Fruit fly (Drosophila melanogaster) whole organism, pupa: ENCODE results near the gene CG45428.

Experiments used
- CG10348 ChIP-seq: fragments of 200-800 bp; sonication (Bioruptor generic); IDR thresholded peaks from 2 replicates; pipeline ENCODE4 v1.3.6; 2022; ENCODE audit warnings: missing biosample characterization, missing genetic modification characterization
- CG12605 ChIP-seq: fragments of 200-800 bp; sonication (Bioruptor generic); IDR thresholded peaks from 2 replicates; pipeline ENCODE4 v1.3.6; 2022; ENCODE audit warnings: missing biosample characterization, missing genetic modification characterization
- CG13204 ChIP-seq: fragments of 200-800 bp; sonication (Bioruptor generic); optimal IDR thresholded peaks from 2 replicates; lab custom pipeline; 2018; ENCODE audit warnings: missing biosample characterization, mild to moderate bottlenecking, missing genetic modification characterization, moderate library complexity
- CG14655 ChIP-seq: fragments of 200-800 bp; sonication (Bioruptor generic); optimal IDR thresholded peaks from 3 replicates; lab custom pipeline; 2017; ENCODE audit warnings: mild to moderate bottlenecking, missing biosample characterization, missing genetic modification reagents, missing genetic modification characterization
- CG15710 ChIP-seq: fragments of 200-800 bp; sonication (Bioruptor generic); optimal IDR thresholded peaks from 2 replicates; lab custom pipeline; 2018; ENCODE audit warnings: missing biosample characterization, mild to moderate bottlenecking, missing genetic modification characterization, moderate library complexity
- CG17806 ChIP-seq: fragments of 200-800 bp; sonication (Bioruptor generic); optimal IDR thresholded peaks from 2 replicates; lab custom pipeline; 2018; ENCODE audit warnings: missing biosample characterization, mild to moderate bottlenecking, missing genetic modification characterization, moderate library complexity
- CG32121 ChIP-seq: fragments of 200-800 bp; sonication (Bioruptor generic); IDR thresholded peaks from 2 replicates; pipeline ENCODE4 v1.3.6; 2022; ENCODE audit warnings: missing biosample characterization, missing genetic modification characterization
- CG34367 ChIP-seq: fragments of 200-800 bp; sonication (Bioruptor generic); optimal IDR thresholded peaks from 2 replicates; lab custom pipeline; 2018; ENCODE audit warnings: missing biosample characterization, mild to moderate bottlenecking, missing genetic modification characterization
- CG4496 ChIP-seq: fragments of 200-800 bp; sonication (Bioruptor generic); IDR thresholded peaks from 3 replicates; pipeline ENCODE4 v1.3.6; 2022; ENCODE audit warnings: missing biosample characterization, missing genetic modification characterization
- CG8159 ChIP-seq: fragments of 200-800 bp; sonication (Bioruptor generic); optimal IDR thresholded peaks from 3 replicates; lab custom pipeline; 2018; ENCODE audit warnings: missing biosample characterization, mild to moderate bottlenecking, missing genetic modification characterization, moderate library complexity
- CG8301 ChIP-seq: fragments of 200-800 bp; sonication (Bioruptor generic); optimal IDR thresholded peaks from 2 replicates; lab custom pipeline; 2018; ENCODE audit warnings: missing biosample characterization, mild to moderate bottlenecking, missing genetic modification characterization
- CG9948 ChIP-seq: fragments of 200-800 bp; sonication (Bioruptor generic); optimal IDR thresholded peaks from 2 replicates; lab custom pipeline; 2018; ENCODE audit warnings: missing biosample characterization, mild to moderate bottlenecking, missing genetic modification characterization, moderate library complexity
- D1 ChIP-seq: fragments of 200-800 bp; sonication (Bioruptor generic); optimal IDR thresholded peaks from 2 replicates; lab custom pipeline; 2018; ENCODE audit warnings: missing biosample characterization, mild to moderate bottlenecking, missing genetic modification characterization, moderate library complexity
- EcR ChIP-seq: fragments of 200-800 bp; sonication (Bioruptor generic); optimal IDR thresholded peaks from 3 replicates; lab custom pipeline; 2019; ENCODE audit warnings: missing biosample characterization, missing genetic modification characterization, mild to moderate bottlenecking, moderate library complexity, missing genetic modification reagents
- Ets98B ChIP-seq: fragments of 200-800 bp; sonication (Bioruptor generic); IDR thresholded peaks from 2 replicates; pipeline ENCODE4 v1.3.6; 2022; ENCODE audit warnings: missing biosample characterization, missing genetic modification characterization
- Pif1A ChIP-seq: fragments of 200-800 bp; sonication (Bioruptor generic); optimal IDR thresholded peaks from 3 replicates; lab custom pipeline; 2016; ENCODE audit warnings: missing biosample characterization, missing genetic modification characterization
- Pif1B ChIP-seq: fragments of 200-800 bp; sonication (Bioruptor generic); optimal IDR thresholded peaks from 3 replicates; lab custom pipeline; 2016; ENCODE audit warnings: missing biosample characterization, missing genetic modification characterization
- Snoo ChIP-seq: fragments of 200-800 bp; sonication (Bioruptor generic); optimal IDR thresholded peaks from 3 replicates; lab custom pipeline; 2017; ENCODE audit warnings: missing biosample characterization, mild to moderate bottlenecking, missing genetic modification characterization, inconsistent platforms
- fd96Ca ChIP-seq: fragments of 200-800 bp; sonication (Bioruptor generic); IDR thresholded peaks from 3 replicates; pipeline ENCODE4 v1.3.6; 2022; ENCODE audit warnings: missing biosample characterization, missing genetic modification characterization
- gl ChIP-seq: fragments of 200-800 bp; sonication (Bioruptor generic); optimal IDR thresholded peaks from 2 replicates; lab custom pipeline; 2018; ENCODE audit warnings: missing biosample characterization, mild to moderate bottlenecking, missing genetic modification characterization
- rn ChIP-seq: fragments of 200-800 bp; sonication (Bioruptor generic); IDR thresholded peaks from 2 replicates; pipeline ENCODE4 v1.3.6; 2022; ENCODE audit warnings: missing biosample characterization, missing genetic modification characterization

CG45428 gene

DNA sequence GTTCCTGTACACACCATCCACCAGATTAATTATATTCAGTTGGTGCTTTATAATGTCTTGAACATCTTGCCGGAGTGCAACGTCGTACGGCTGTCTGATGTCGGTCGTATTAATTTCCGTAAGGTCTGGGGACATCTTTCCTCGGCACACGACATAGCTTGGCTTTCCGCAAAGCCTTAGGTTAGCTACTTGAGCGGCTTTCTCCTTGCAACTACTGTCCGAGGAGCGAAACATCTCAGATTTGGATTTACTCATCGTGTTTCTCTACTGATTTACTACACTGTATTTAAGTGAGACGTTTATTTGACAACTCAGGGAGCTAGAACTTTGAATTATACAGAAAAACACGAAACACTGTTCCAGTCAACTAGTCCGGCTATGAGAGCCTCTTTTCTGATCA lies at the start of gene CG45428, which contains the start of gene CG11226:
TSS of gene CG45428 (minus strand) at position 303 of the 400 bp plus-strand sequence.
TSS of gene CG11226 (plus strand) at position 301 of the 400 bp plus-strand sequence.
- no peak for TF ChIP-seq CG12605 (GFP tag; lab: Robert Waterston, UW)
- TF ChIP-seq D1 (tag; lab: Kevin White, UChicago), result no peak
- no peak for TF ChIP-seq fd96Ca (GFP tag; lab: Robert Waterston, UW)
- no peak for TF ChIP-seq CG13204 (GFP tag; lab: Kevin White, UChicago)
- no peak for TF ChIP-seq Snoo (tag; lab: Kevin White, UChicago)
- TF ChIP-seq Pif1B, result no peak
- no peak for TF ChIP-seq Ets98B
- no peak for TF ChIP-seq CG8159
- no peak for TF ChIP-seq CG34367
- no peak for TF ChIP-seq EcR (GFP tag; lab: Kevin White, UChicago)
- TF ChIP-seq CG15710 (tag; lab: Kevin White, UChicago), result no peak
- no peak for TF ChIP-seq CG17806
- no peak for TF ChIP-seq CG32121 (GFP tag; lab: Robert Waterston, UW)

DNA sequence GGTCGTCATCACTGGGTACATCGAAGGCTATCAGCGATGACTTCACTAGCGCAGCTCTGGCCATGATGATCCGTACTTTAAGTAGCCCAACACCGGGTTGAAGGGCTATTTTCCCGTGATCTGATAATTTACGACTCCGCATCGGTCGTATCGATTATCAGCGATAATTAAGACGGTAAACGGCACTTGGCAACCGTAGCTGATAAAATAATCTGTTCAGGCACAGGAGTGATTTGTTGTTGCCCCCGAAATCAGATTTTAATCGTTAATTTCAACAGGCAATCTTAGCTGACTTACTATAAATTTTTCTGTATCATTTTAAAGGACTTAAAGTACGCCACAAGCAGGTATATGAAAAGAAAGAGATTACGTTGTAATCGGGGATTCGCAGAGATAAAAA lies 49.0 kb upstream of the CG45428 start:
- TF ChIP-seq CG17806 (no peak), rn (GFP tag; lab: Robert Waterston, UW) (no peak), CG12605 (GFP tag; lab: Robert Waterston, UW) (no peak), CG10348 (GFP tag; lab: Robert Waterston, UW) (no peak), fd96Ca (GFP tag; lab: Robert Waterston, UW) (no peak), EcR (GFP tag; lab: Kevin White, UChicago) (no peak), CG32121 (GFP tag; lab: Robert Waterston, UW) (no peak), gl (tag; lab: Kevin White, UChicago) (no peak), CG8301 (tag; lab: Kevin White, UChicago) (no peak), Pif1B (no peak), Snoo (tag; lab: Kevin White, UChicago) (no peak), CG34367 (no peak), CG15710 (tag; lab: Kevin White, UChicago) (no peak), CG14655 (GFP tag; lab: Kevin White, UChicago) (no peak), Ets98B (no peak), Pif1A (no peak)

DNA sequence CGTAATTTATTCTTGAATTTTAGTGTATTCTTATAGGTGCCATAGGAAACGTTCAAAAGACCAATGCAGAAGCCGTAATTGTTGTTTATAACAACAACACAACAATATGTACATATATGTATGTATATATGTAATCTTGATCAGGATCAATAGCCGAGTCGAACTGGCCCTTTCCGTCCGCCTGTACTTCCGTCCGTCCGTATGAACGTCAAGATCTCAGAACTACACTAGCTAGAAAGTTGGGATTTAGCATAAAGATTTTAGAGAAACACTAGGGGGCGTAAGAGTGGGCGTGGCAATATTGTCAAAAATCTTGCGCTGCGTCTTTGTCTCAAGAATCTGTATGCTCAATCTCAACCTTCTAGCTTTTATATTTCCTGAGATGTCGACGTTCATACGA lies 47.6 kb upstream of the CG45428 start:
- TF ChIP-seq CG13204 (GFP tag; lab: Kevin White, UChicago), result no peak
- no peak for TF ChIP-seq fd96Ca (GFP tag; lab: Robert Waterston, UW)
- no peak for TF ChIP-seq Pif1B
- TF ChIP-seq CG4496, result no peak
- no peak for TF ChIP-seq Ets98B
- TF ChIP-seq CG32121 (GFP tag; lab: Robert Waterston, UW), result no peak
- no peak for TF ChIP-seq CG15710 (tag; lab: Kevin White, UChicago)
- TF ChIP-seq D1 (tag; lab: Kevin White, UChicago), result no peak
- TF ChIP-seq EcR (GFP tag; lab: Kevin White, UChicago), result no peak

DNA sequence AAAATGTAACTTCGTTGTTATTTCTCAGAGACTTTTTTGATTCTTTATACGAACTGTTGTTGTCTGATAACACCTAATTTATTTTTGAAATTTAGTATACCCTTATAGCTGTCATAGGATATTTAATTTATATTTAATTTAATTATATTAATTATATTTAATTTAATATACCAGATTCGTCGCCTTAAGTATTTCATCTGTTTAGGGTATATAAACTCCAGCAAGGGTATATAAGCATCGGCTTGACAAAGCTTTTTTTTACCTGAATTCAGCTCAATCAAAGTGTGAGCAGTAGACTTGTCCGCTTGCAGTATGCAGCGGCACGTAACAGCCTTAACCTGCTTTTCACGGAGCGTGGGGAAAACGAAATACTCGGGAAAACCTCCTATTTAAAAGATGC lies 46.8 kb upstream of the CG45428 start:
- 0 out of 3 replicates have a peak, but pooled peaks have one; percentile 6 for TF ChIP-seq CG4496
- TF ChIP-seq Pif1B, result no peak

DNA sequence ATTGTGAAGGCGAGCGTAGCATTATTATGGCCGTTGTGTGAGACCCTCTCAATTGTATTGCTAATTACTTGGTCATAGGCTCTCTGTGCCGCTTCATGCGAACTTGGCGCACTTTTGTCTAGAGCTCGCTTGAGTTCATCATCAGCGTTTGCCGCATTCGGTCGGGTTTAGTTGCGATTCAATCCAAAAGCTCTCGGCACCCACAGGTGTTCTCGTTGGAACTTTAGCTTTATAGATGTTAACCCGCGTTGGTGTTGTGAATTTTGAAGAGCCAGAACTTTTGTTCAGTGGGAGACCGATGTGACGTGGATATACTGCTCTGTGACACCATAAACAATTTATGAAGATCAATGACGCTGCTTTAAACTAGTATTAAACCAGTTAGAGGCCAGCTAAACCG lies 44.0 kb upstream of the CG45428 start, which contains the start of gene slif:
TSS of gene slif (plus strand) at position 132 of the 400 bp plus-strand sequence.
- TF ChIP-seq Snoo (tag; lab: Kevin White, UChicago) (no peak), fd96Ca (GFP tag; lab: Robert Waterston, UW) (no peak), CG12605 (GFP tag; lab: Robert Waterston, UW) (no peak), CG32121 (GFP tag; lab: Robert Waterston, UW) (no peak), Pif1A (no peak), CG17806 (no peak), CG14655 (GFP tag; lab: Kevin White, UChicago) (no peak), CG4496 (no peak), Ets98B (no peak), Pif1B (no peak), CG34367 (no peak)

DNA sequence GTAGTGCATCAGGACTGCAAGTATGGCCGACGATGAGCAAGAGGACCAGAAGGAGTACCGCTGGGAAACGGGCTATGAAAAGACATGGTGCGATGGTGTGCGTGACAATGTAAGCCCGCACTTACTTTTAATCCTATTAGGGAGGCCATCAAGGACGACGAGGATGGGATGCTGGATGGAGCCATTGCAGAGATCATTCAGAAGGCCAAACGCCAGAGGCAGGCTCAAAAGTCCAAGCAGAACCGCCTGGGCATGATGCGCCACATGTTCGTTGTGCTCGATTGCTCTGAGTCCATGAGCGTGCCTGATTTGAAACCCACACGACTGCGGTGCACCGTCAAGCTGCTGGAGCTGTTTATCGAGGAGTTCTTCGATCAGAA lies 42.5 kb upstream of the CG45428 start:
- no peak for TF ChIP-seq CG10348 (GFP tag; lab: Robert Waterston, UW)
- no peak for TF ChIP-seq gl (tag; lab: Kevin White, UChicago)
- no peak for TF ChIP-seq CG12605 (GFP tag; lab: Robert Waterston, UW)
- TF ChIP-seq CG4496, result no peak
- TF ChIP-seq Pif1A, result no peak

DNA sequence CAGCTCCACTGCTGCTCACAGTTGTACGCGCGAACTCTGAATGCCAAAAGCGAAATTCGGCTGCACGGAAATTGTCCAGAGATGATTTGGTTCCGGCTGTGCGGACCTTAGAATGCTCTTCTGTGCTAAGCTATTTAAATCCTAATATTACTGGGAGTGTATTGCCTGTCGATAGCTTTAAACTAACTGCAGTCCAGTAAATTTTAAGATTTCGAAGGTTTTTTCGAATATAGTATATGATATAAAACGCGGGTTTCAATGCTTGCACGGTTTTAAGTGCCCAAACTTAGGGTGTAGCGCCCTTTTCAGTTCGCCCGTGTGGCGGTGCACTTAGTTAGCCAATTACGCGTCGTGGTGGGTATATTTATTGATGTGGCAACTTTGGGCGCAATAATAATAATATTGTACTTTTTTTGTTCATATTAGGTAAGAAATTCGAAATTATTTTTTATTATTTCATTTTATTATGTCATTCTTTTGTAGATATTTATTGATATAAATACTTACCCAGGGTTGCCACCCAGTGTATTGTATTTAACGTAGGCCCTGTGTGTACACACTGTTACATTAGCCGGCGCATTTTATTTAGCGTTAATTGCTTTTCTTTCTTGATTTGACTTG lies 42.0 kb upstream of the CG45428 start, which contains the start of the genes Chro and Ssl1:
TSS of gene Chro (minus strand) at position 262 of the 621 bp plus-strand sequence.
TSS of gene Ssl1 (plus strand) at position 367 of the 621 bp plus-strand sequence.
- peak; percentile 100 for TF ChIP-seq CG17806
- TF ChIP-seq CG8301 (tag; lab: Kevin White, UChicago), result peak; percentile 100
- peak; percentile 100 for TF ChIP-seq CG8159
- peak; percentile 100 for TF ChIP-seq CG15710 (tag; lab: Kevin White, UChicago)
- no peak for TF ChIP-seq D1 (tag; lab: Kevin White, UChicago)
- peak; percentile 99 for TF ChIP-seq CG10348 (GFP tag; lab: Robert Waterston, UW)
- TF ChIP-seq Snoo (tag; lab: Kevin White, UChicago), result peak; percentile 100
- peak; percentile 100 for TF ChIP-seq Pif1A
- peak; percentile 98 for TF ChIP-seq CG13204 (GFP tag; lab: Kevin White, UChicago)
- TF ChIP-seq CG32121 (GFP tag; lab: Robert Waterston, UW), result peak; percentile 100
- peak; percentile 99 for TF ChIP-seq gl (tag; lab: Kevin White, UChicago)
- peak; percentile 99 for TF ChIP-seq CG12605 (GFP tag; lab: Robert Waterston, UW)
- peak; percentile 100 for TF ChIP-seq CG9948 (tag; lab: Kevin White, UChicago)
- peak; percentile 100 for TF ChIP-seq CG4496
- peak; percentile 100 for TF ChIP-seq Ets98B
- TF ChIP-seq CG34367, result peak; percentile 100
- peak; percentile 100 for TF ChIP-seq CG14655 (GFP tag; lab: Kevin White, UChicago)
- peak; percentile 86 for TF ChIP-seq EcR (GFP tag; lab: Kevin White, UChicago)
- TF ChIP-seq rn (GFP tag; lab: Robert Waterston, UW), result peak; percentile 99
- TF ChIP-seq Pif1B, result peak; percentile 100
- TF ChIP-seq fd96Ca (GFP tag; lab: Robert Waterston, UW), result peak; percentile 100
